Worm (Caenorhabditis elegans): ENCODE measurements around the gene ttr-20.
A peak's percentile ranks its signal among the peaks of the same experiment; 100 is the strongest.

Gene ttr-20

ce11 chrIV:4225851-4226250 lies 20.7 kb upstream of the ttr-20 start, which contains the start of gene srbc-71:
Gene srbc-71, minus strand, starts transcription at chrIV:4225951.
- no peak for TF ChIP-seq nhr-21 (tag; optimal IDR thresholded peaks at IDR 0.05)
- no peak for TF ChIP-seq ztf-4 (tag; optimal IDR thresholded peaks at IDR 0.05)
- no peak for TF ChIP-seq nhr-12 (tag; optimal IDR thresholded peaks at IDR 0.05)
- no peak for TF ChIP-seq snpc-4 (tag; optimal IDR thresholded peaks at IDR 0.05)
- no peak for TF ChIP-seq C34F6.9 (tag; optimal IDR thresholded peaks at IDR 0.05)
- no peak for TF ChIP-seq lin-39 (tag; optimal IDR thresholded peaks at IDR 0.05)
- TF ChIP-seq blmp-1 (tag; optimal IDR thresholded peaks at IDR 0.05; ENCODE audit: insufficient read depth), result no peak
- no peak for TF ChIP-seq unc-55 (GFP tag; optimal IDR thresholded peaks at IDR 0.05)
- TF ChIP-seq fos-1 (tag; optimal IDR thresholded peaks at IDR 0.05), result no peak
- TF ChIP-seq mab-5 (tag; optimal IDR thresholded peaks at IDR 0.05), result no peak
- no peak for TF ChIP-seq alr-1 (tag; optimal IDR thresholded peaks at IDR 0.05)
- TF ChIP-seq sem-4 (tag; optimal IDR thresholded peaks at IDR 0.05), result no peak
- TF ChIP-seq nhr-237 (tag; optimal IDR thresholded peaks at IDR 0.05), result no peak
- no peak for TF ChIP-seq ceh-82 (tag; optimal IDR thresholded peaks at IDR 0.05)
- TF ChIP-seq sma-3 (GFP tag; optimal IDR thresholded peaks at IDR 0.05), result no peak

ce11 chrIV:4227917-4228316 lies 18.7 kb upstream of the ttr-20 start, which contains the start of gene srbc-70:
Gene srbc-70, minus strand, starts transcription at chrIV:4228017.
- TF ChIP-seq unc-62 (GFP tag; optimal IDR thresholded peaks at IDR 0.05) (no peak), ceh-16 (tag; optimal IDR thresholded peaks at IDR 0.05) (no peak), snpc-4 (tag; optimal IDR thresholded peaks at IDR 0.05) (no peak), ztf-11 (tag; optimal IDR thresholded peaks at IDR 0.05) (no peak), zag-1 (tag; optimal IDR thresholded peaks at IDR 0.05) (no peak), ztf-4 (tag; optimal IDR thresholded peaks at IDR 0.05) (no peak), lsy-2 (tag; optimal IDR thresholded peaks at IDR 0.05) (no peak), elt-1 (tag; optimal IDR thresholded peaks at IDR 0.05) (no peak), nhr-12 (tag; optimal IDR thresholded peaks at IDR 0.05) (no peak), ZK546.5 (tag; optimal IDR thresholded peaks at IDR 0.05) (no peak), Y55F3AM.14 (GFP tag; optimal IDR thresholded peaks at IDR 0.05) (no peak), nhr-11 (tag; optimal IDR thresholded peaks at IDR 0.05) (no peak), unc-39 (tag; optimal IDR thresholded peaks at IDR 0.05) (no peak), aly-2 (tag; optimal IDR thresholded peaks at IDR 0.05) (no peak), unc-55 (GFP tag; optimal IDR thresholded peaks at IDR 0.05) (no peak)

- TF ChIP-seq ama-1 (optimal IDR thresholded peaks at IDR 0.05), result peak; percentile 87
- TF ChIP-seq gmeb-1 (tag; optimal IDR thresholded peaks at IDR 0.05), result no peak
- peak; percentile 42 for TF ChIP-seq nhr-21 (tag; optimal IDR thresholded peaks at IDR 0.05)
Observed at ce11 chrIV:4235315-4236024, 11.1 kb upstream of the ttr-20 start, which contains the start of the genes zipt-2.2 and dpy-13. Gene zipt-2.2, minus strand, starts transcription at chrIV:4235365. Gene dpy-13, plus strand, starts transcription at chrIV:4235614.

ce11 chrIV:4236025-4236407 lies 10.6 kb upstream of the ttr-20 start:
- TF ChIP-seq snpc-4 (tag; optimal IDR thresholded peaks at IDR 0.05), result no peak
- TF ChIP-seq dmd-4 (tag; optimal IDR thresholded peaks at IDR 0.05), result no peak
- no peak for TF ChIP-seq sma-3 (GFP tag; optimal IDR thresholded peaks at IDR 0.05)
- TF ChIP-seq alr-1 (tag; optimal IDR thresholded peaks at IDR 0.05), result no peak
- TF ChIP-seq unc-55 (GFP tag; optimal IDR thresholded peaks at IDR 0.05), result no peak
- no peak for TF ChIP-seq ZK546.5 (tag; optimal IDR thresholded peaks at IDR 0.05)
- no peak for TF ChIP-seq C34F6.9 (tag; optimal IDR thresholded peaks at IDR 0.05)
- no peak for TF ChIP-seq nhr-10 (tag; optimal IDR thresholded peaks at IDR 0.05)
- TF ChIP-seq Y55F3AM.14 (GFP tag; optimal IDR thresholded peaks at IDR 0.05), result no peak
- TF ChIP-seq nhr-23 (tag; optimal IDR thresholded peaks at IDR 0.05), result no peak
- TF ChIP-seq nhr-6 (tag; optimal IDR thresholded peaks at IDR 0.05), result no peak
- no peak for TF ChIP-seq ztf-4 (tag; optimal IDR thresholded peaks at IDR 0.05)
- no peak for TF ChIP-seq F13H6.1 (tag; optimal IDR thresholded peaks at IDR 0.05)
- TF ChIP-seq nhr-77 (tag; optimal IDR thresholded peaks at IDR 0.05), result no peak

- no peak for TF ChIP-seq F13H6.1 (tag; optimal IDR thresholded peaks at IDR 0.05)
- TF ChIP-seq nhr-11 (tag; optimal IDR thresholded peaks at IDR 0.05), result peak; percentile 24
- peak; percentile 22 for TF ChIP-seq nhr-25 (tag; optimal IDR thresholded peaks at IDR 0.05)
- peak; percentile 8 for TF ChIP-seq ama-1 (optimal IDR thresholded peaks at IDR 0.05)
- no peak for TF ChIP-seq gmeb-1 (tag; optimal IDR thresholded peaks at IDR 0.05)
- TF ChIP-seq nhr-21 (tag; optimal IDR thresholded peaks at IDR 0.05), result peak; percentile 47
Observed at ce11 chrIV:4236671-4237070, 9.9 kb upstream of the ttr-20 start.

Data from whole organism, L2 larva.